Worm (Caenorhabditis elegans): Measurements from ENCODE around the gene R04A9.9.

R04A9.9 gene

ce11 chrX:353134-353669 lies 37.2 kb downstream of the R04A9.9 start, which contains the start of gene sor-3 (continued):
- TF ChIP-seq pha-4 (GFP tag; IDR thresholded peaks at IDR 0.05) (peak; percentile 95), pha-4 (tag; optimal IDR thresholded peaks at IDR 0.05) (no peak), daf-19 (GFP tag; conservative IDR thresholded peaks at IDR 0.05) (no peak), lim-7 (GFP tag; IDR thresholded peaks at IDR 0.05) (peak; percentile 92), zip-2 (tag; optimal IDR thresholded peaks at IDR 0.05) (peak; percentile 28), D1046.2 (GFP tag; IDR thresholded peaks at IDR 0.05) (peak; percentile 88), ceh-28 (tag; optimal IDR thresholded peaks at IDR 0.05) (no peak), unc-130 (GFP tag; optimal IDR thresholded peaks at IDR 0.05) (peak; percentile 54), php-3 (GFP tag; IDR thresholded peaks at IDR 0.05) (peak; percentile 55), vab-7 (GFP tag; IDR thresholded peaks at IDR 0.05) (peak; percentile 93), unc-39 (tag; optimal IDR thresholded peaks at IDR 0.05) (no peak), attf-4 (tag; optimal IDR thresholded peaks at IDR 0.05) (no peak), ZK337.2 (GFP tag; IDR thresholded peaks at IDR 0.05) (peak; percentile 63), nhr-10 (tag; optimal IDR thresholded peaks at IDR 0.05) (no peak), tra-1 (GFP tag; IDR thresholded peaks at IDR 0.05) (peak; percentile 81), F44E2.7 (GFP tag; IDR thresholded peaks at IDR 0.05) (no peak), nhr-76 (tag; optimal IDR thresholded peaks at IDR 0.05) (no peak), ztf-7 (tag; optimal IDR thresholded peaks at IDR 0.05) (peak; percentile 71), nhr-11 (tag; optimal IDR thresholded peaks at IDR 0.05) (peak; percentile 72), nhr-111 (GFP tag; optimal IDR thresholded peaks at IDR 0.05) (peak; percentile 74), snpc-1.2 (GFP tag; IDR thresholded peaks at IDR 0.05) (peak; percentile 87), Y5F2A.4 (GFP tag; optimal IDR thresholded peaks at IDR 0.05) (peak; percentile 23), pqm-1 (tag; optimal IDR thresholded peaks at IDR 0.05) (no peak), nhr-28 (tag; optimal IDR thresholded peaks at IDR 0.05) (peak; percentile 85), lin-1 (GFP tag; IDR thresholded peaks at IDR 0.05) (peak; percentile 90), arid-1 (GFP tag; conservative IDR thresholded peaks at IDR 0.05) (peak; percentile 91), ceh-44 (GFP tag; IDR thresholded peaks at IDR 0.05) (peak; percentile 80), lin-13 (GFP tag; optimal IDR thresholded peaks at IDR 0.05) (peak; percentile 76), dmd-6 (GFP tag; IDR thresholded peaks at IDR 0.05) (peak; percentile 77), duxl-1 (tag; optimal IDR thresholded peaks at IDR 0.05; ENCODE audit: poor library complexity) (peak; percentile 85), dpl-1 (GFP tag; optimal IDR thresholded peaks at IDR 0.05) (peak; percentile 35), lsy-2 (tag; optimal IDR thresholded peaks at IDR 0.05) (peak; percentile 43 to 87), ctbp-1 (GFP tag; IDR thresholded peaks at IDR 0.05) (peak; percentile 83), zfp-2 (tag; optimal IDR thresholded peaks at IDR 0.05) (peak; percentile 58), mdl-1 (tag; optimal IDR thresholded peaks at IDR 0.05) (peak in 1 of 2 experiments; percentile 73), daf-12 (tag; optimal IDR thresholded peaks at IDR 0.05) (no peak), gei-8 (GFP tag; optimal IDR thresholded peaks at IDR 0.05) (peak; percentile 24), madf-9 (GFP tag; conservative IDR thresholded peaks at IDR 0.05) (peak; percentile 86), lin-15B (tag; optimal IDR thresholded peaks at IDR 0.05) (no peak), nhr-102 (tag; optimal IDR thresholded peaks at IDR 0.05) (no peak), ceh-32 (tag; optimal IDR thresholded peaks at IDR 0.05; ENCODE audit: poor library complexity) (peak; percentile 62), lin-38 (GFP tag; IDR thresholded peaks at IDR 0.05) (peak; percentile 81; the same call in 1 of the 2 replicates), hlh-30 (tag; optimal IDR thresholded peaks at IDR 0.05; ENCODE audit: insufficient read depth) (peak; percentile 65), snpc-4 (tag; optimal IDR thresholded peaks at IDR 0.05) (no peak), ces-1 (GFP tag; optimal IDR thresholded peaks at IDR 0.05) (peak; percentile 43), aly-2 (tag; optimal IDR thresholded peaks at IDR 0.05) (no peak), zip-11 (GFP tag; IDR thresholded peaks at IDR 0.05) (peak; percentile 74; the same call in 1 of the 2 replicates), nhr-48 (tag; optimal IDR thresholded peaks at IDR 0.05) (peak; percentile 65), egl-27 (tag; optimal IDR thresholded peaks at IDR 0.05) (no peak), F49E8.2 (tag; optimal IDR thresholded peaks at IDR 0.05; ENCODE audit: borderline replicate concordance) (peak; percentile 29), nhr-237 (tag; optimal IDR thresholded peaks at IDR 0.05) (no peak)

All from whole organism, L4 larva.